Worm (Caenorhabditis elegans) whole organism, midembryonic: ENCODE data around the gene F35C11.6.

Experiments
- T22C8.4 ChIP-seq: fragments of 200-800 bp; sonication (Bioruptor generic); IDR thresholded peaks from 2 replicates; pipeline ENCODE4 v1.3.6; 2022; ENCODE audit warnings: missing genetic modification characterization, missing compliant biosample characterization
- cog-1 ChIP-seq: sonication (generic microtip); optimal IDR thresholded peaks from 2 replicates; lab custom pipeline; 2016; ENCODE audit warnings: missing genetic modification characterization, missing compliant biosample characterization
- flt-1 ChIP-seq: fragments of 200-800 bp; sonication (Bioruptor generic); IDR thresholded peaks from 2 replicates; pipeline ENCODE4 v1.3.6; 2022; ENCODE audit warnings: missing genetic modification characterization, missing compliant biosample characterization
- klf-2 ChIP-seq: fragments of 200-800 bp; sonication (Bioruptor generic); conservative IDR thresholded peaks from 2 replicates; pipeline ENCODE4 v1.3.6; 2022; ENCODE audit warnings: missing genetic modification reagents, missing genetic modification characterization, missing compliant biosample characterization
- med-1 ChIP-seq: sonication (generic microtip); optimal IDR thresholded peaks from 2 replicates; lab custom pipeline; 2017; ENCODE audit warnings: missing genetic modification characterization, mild to moderate bottlenecking, missing compliant biosample characterization, antibody characterized with exemption, missing genetic modification reagents; ENCODE audit not compliant: insufficient read depth
- ref-1 ChIP-seq: fragments of 200-800 bp; sonication (Bioruptor generic); conservative IDR thresholded peaks from 2 replicates; pipeline ENCODE4 v1.3.6; 2022; ENCODE audit warnings: missing genetic modification reagents, missing genetic modification characterization, missing compliant biosample characterization
- tab-1 ChIP-seq: fragments of 200-800 bp; sonication (Bioruptor generic); IDR thresholded peaks from 2 replicates; pipeline ENCODE4 v1.3.6; 2022; ENCODE audit warnings: missing genetic modification characterization, missing compliant biosample characterization
- ztf-23 ChIP-seq: fragments of 200-800 bp; sonication (Bioruptor generic); IDR thresholded peaks from 2 replicates; pipeline ENCODE4 v1.3.6; 2022; ENCODE audit warnings: missing genetic modification reagents, missing genetic modification characterization, missing compliant biosample characterization
- ztf-29 ChIP-seq: fragments of 200-800 bp; sonication (Bioruptor generic); IDR thresholded peaks from 2 replicates; pipeline ENCODE4 v1.3.6; 2022; ENCODE audit warnings: missing genetic modification reagents, missing genetic modification characterization, missing compliant biosample characterization

F35C11.6 gene

DNA sequence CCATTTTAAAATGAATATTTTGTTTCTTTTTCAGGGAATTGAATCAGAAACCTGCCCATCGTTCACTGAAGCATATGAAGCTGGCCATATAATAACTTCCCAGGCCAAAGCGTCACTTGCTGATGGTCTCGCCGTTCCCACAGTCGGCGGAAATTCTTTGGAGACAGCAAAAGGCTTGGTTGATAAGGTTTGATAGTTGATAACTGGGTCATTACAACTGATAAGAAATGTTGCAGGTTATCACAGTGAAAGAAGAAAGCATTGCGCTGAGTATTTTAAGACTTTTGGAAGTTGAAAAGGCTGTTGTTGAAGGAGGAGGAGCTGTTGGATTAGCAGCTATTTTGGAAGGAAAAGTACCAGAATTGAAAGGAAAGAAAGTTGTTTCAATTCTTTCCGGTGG, 7.6 kb upstream of the F35C11.6 start:
- TF ChIP-seq tab-1 (GFP tag; lab: Robert Waterston, UW) (no peak), ztf-23 (no peak), klf-2 (GFP tag; lab: Robert Waterston, UW) (no peak), T22C8.4 (GFP tag; lab: Robert Waterston, UW) (no peak), ztf-29 (GFP tag; lab: Robert Waterston, UW) (no peak), cog-1 (tag; lab: Kevin White, UChicago) (no peak)

ce11 chrII:8264619-8265018, 5.7 kb upstream of the F35C11.6 start, which contains the start of gene srdh-1:
Gene srdh-1, plus strand, starts transcription at chrII:8264661.
- no peak for TF ChIP-seq ref-1 (GFP tag; lab: Robert Waterston, UW)
- TF ChIP-seq klf-2 (GFP tag; lab: Robert Waterston, UW) = no peak
- no peak for TF ChIP-seq ztf-23
- TF ChIP-seq T22C8.4 (GFP tag; lab: Robert Waterston, UW) = no peak
- no peak for TF ChIP-seq ztf-29 (GFP tag; lab: Robert Waterston, UW)
- TF ChIP-seq med-1 = no peak
- TF ChIP-seq cog-1 (tag; lab: Kevin White, UChicago) = no peak
- TF ChIP-seq flt-1 (GFP tag; lab: Robert Waterston, UW) = no peak
- no peak for TF ChIP-seq tab-1 (GFP tag; lab: Robert Waterston, UW)

DNA sequence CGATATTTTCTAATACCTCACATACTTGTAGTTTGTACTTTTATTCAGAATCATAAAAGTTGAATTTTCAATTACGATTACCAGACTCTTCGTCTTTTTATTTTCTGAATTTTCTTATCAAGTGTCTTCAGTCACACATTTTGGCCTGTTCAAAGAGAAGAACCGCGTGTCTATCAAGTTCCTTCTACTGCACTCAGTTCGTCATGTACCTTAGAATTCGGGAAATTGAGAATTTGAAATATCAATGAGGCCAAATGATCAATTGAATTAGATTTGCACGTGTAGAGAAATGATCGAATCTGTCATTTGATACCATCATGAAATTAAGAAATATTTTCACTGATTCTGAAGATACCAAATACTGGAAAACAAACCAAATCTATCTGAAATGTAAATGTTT, 4.6 kb upstream of the F35C11.6 start:
- no peak for TF ChIP-seq ref-1 (GFP tag; lab: Robert Waterston, UW)
- no peak for TF ChIP-seq tab-1 (GFP tag; lab: Robert Waterston, UW)
- TF ChIP-seq cog-1 (tag; lab: Kevin White, UChicago) = no peak
- no peak for TF ChIP-seq ztf-29 (GFP tag; lab: Robert Waterston, UW)
- no peak for TF ChIP-seq klf-2 (GFP tag; lab: Robert Waterston, UW)
- no peak for TF ChIP-seq ztf-23
- TF ChIP-seq med-1 = no peak
- no peak for TF ChIP-seq T22C8.4 (GFP tag; lab: Robert Waterston, UW)
- no peak for TF ChIP-seq flt-1 (GFP tag; lab: Robert Waterston, UW)

DNA sequence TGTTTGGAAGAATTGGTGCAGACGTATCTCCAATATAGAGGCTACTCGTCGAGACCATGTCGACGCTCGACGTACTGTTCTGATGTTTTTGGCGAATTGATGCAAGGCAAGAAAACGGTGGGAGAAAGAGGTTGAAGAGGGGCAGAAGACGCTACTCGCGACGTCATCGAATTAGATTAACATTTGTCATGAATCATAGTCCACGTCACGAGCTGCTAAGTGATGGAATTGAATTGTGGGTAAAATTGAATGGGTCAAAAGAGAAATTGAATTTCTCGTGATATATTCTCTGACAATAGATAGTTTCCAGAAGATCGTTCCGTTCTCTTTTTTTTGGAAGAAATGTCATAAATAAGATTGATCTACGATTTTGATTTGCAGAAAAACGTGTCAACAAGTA, 736 bp upstream of the F35C11.6 start:
- TF ChIP-seq T22C8.4 (GFP tag; lab: Robert Waterston, UW) = no peak
- TF ChIP-seq ref-1 (GFP tag; lab: Robert Waterston, UW) = no peak
- TF ChIP-seq klf-2 (GFP tag; lab: Robert Waterston, UW) = no peak
- no peak for TF ChIP-seq cog-1 (tag; lab: Kevin White, UChicago)
- TF ChIP-seq flt-1 (GFP tag; lab: Robert Waterston, UW) = no peak
- TF ChIP-seq med-1 = no peak
- no peak for TF ChIP-seq ztf-29 (GFP tag; lab: Robert Waterston, UW)
- TF ChIP-seq ztf-23 = no peak
- TF ChIP-seq tab-1 (GFP tag; lab: Robert Waterston, UW) = no peak

DNA sequence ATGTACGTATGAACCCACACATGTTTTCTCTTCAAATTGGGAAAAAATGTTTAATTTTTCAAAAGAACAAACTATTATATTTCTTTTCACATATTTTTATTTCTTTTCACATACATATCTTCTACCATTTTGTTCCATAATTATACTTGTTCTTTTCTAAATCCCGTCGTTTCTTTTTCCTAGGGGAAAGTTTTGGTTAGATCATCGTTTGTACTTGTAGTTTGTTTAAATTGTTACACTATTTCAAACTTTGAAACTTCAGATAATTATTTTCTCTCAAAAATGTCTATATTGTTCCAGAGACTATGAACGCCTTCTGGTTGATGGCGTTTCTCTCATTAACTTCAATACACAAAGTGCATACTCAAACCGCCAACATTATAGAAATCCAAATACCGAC, 2.9 kb downstream of the F35C11.6 start, which contains the start of gene F35C11.7:
TSS of gene F35C11.7 (plus strand) at position 301 of the 400 bp plus-strand sequence.
- no peak for TF ChIP-seq med-1
- no peak for TF ChIP-seq ztf-29 (GFP tag; lab: Robert Waterston, UW)

ce11 chrII:8253160-8253793, 5.7 kb downstream of the F35C11.6 start, which contains the start of gene F35C11.5:
Gene F35C11.5, plus strand, starts transcription at chrII:8253743.
- TF ChIP-seq T22C8.4 (GFP tag; lab: Robert Waterston, UW) = no peak
- no peak for TF ChIP-seq ztf-29 (GFP tag; lab: Robert Waterston, UW)
- no peak for TF ChIP-seq ztf-23
- no peak for TF ChIP-seq tab-1 (GFP tag; lab: Robert Waterston, UW)
- no peak for TF ChIP-seq ref-1 (GFP tag; lab: Robert Waterston, UW)
- TF ChIP-seq cog-1 (tag; lab: Kevin White, UChicago) = no peak
- no peak for TF ChIP-seq klf-2 (GFP tag; lab: Robert Waterston, UW)
- no peak for TF ChIP-seq med-1
- TF ChIP-seq flt-1 (GFP tag; lab: Robert Waterston, UW) = no peak

ce11 chrII:8249710-8250109, 9.2 kb downstream of the F35C11.6 start:
- no peak for TF ChIP-seq ref-1 (GFP tag; lab: Robert Waterston, UW)
- no peak for TF ChIP-seq klf-2 (GFP tag; lab: Robert Waterston, UW)
- TF ChIP-seq tab-1 (GFP tag; lab: Robert Waterston, UW) = no peak
- no peak for TF ChIP-seq med-1
- no peak for TF ChIP-seq T22C8.4 (GFP tag; lab: Robert Waterston, UW)
- TF ChIP-seq flt-1 (GFP tag; lab: Robert Waterston, UW) = no peak
- TF ChIP-seq ztf-29 (GFP tag; lab: Robert Waterston, UW) = no peak
- TF ChIP-seq cog-1 (tag; lab: Kevin White, UChicago) = no peak
- no peak for TF ChIP-seq ztf-23

ce11 chrII:8248745-8249144, 10.2 kb downstream of the F35C11.6 start, which contains the start of the genes F35C11.2 and F35C11.4:
Gene F35C11.2, minus strand, starts transcription at chrII:8248834.
Gene F35C11.4, plus strand, starts transcription at chrII:8249004.
- TF ChIP-seq T22C8.4 (GFP tag; lab: Robert Waterston, UW) (no peak), ztf-23 (no peak), tab-1 (GFP tag; lab: Robert Waterston, UW) (no peak), klf-2 (GFP tag; lab: Robert Waterston, UW) (no peak), med-1 (no peak), cog-1 (tag; lab: Kevin White, UChicago) (no peak)

DNA sequence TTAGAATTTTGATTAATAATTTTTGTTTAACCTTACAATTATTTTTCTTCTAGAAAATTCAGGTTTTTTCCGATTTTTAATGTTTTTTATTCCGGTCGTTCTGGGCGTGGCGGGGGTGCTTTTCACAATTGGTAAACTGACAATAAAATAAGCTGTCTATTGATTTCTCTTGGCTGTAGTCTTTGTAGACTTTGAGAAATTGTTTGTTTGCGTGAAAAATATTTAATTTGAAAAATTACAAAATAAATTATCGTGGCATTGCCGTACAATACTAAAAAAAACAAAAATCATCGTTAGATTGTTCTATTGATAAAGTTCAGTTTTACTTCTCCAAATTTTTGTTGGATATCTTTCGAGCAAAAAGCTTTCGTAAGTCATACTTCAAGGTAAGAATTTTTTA, 12.5 kb downstream of the F35C11.6 start, which contains the start of gene F35C11.3:
TSS of gene F35C11.3 (plus strand) at position 301 of the 400 bp plus-strand sequence.
- TF ChIP-seq flt-1 (GFP tag; lab: Robert Waterston, UW) (no peak), tab-1 (GFP tag; lab: Robert Waterston, UW) (no peak), ztf-29 (GFP tag; lab: Robert Waterston, UW) (no peak), cog-1 (tag; lab: Kevin White, UChicago) (no peak), med-1 (no peak), ztf-23 (no peak), ref-1 (GFP tag; lab: Robert Waterston, UW) (no peak), klf-2 (GFP tag; lab: Robert Waterston, UW) (no peak), T22C8.4 (GFP tag; lab: Robert Waterston, UW) (no peak)
